Worm (Caenorhabditis elegans) whole organism, L4 larva: ENCODE data around the gene zif-1.

Source experiments
- F10B5.3 ChIP-seq: sonication (generic microtip); optimal IDR thresholded peaks from 2 replicates; lab custom pipeline; 2016; ENCODE audit warnings: mild to moderate bottlenecking, missing genetic modification characterization, missing compliant biosample characterization
- F49E8.2 ChIP-seq: sonication (generic microtip); optimal IDR thresholded peaks from 2 replicates; lab custom pipeline; 2016; ENCODE audit warnings: missing compliant biosample characterization, mild to moderate bottlenecking, missing genetic modification characterization, borderline replicate concordance
- R02D3.7 ChIP-seq: fragments of 150-350 bp; sonication (generic microtip); optimal IDR thresholded peaks from 3 replicates; lab custom pipeline; 2014; ENCODE audit warnings: missing biosample characterization, missing genetic modification characterization
- T20F7.1 ChIP-seq: fragments of 200-800 bp; sonication (Bioruptor generic); optimal IDR thresholded peaks from 2 replicates; lab custom pipeline; 2018; ENCODE audit warnings: mild to moderate bottlenecking, missing genetic modification characterization, missing compliant biosample characterization
- T26A8.4 ChIP-seq: fragments of 200-800 bp; sonication (Bioruptor generic); IDR thresholded peaks from 2 replicates; pipeline ENCODE4 v1.3.6; 2022; ENCODE audit warnings: missing genetic modification characterization, missing compliant biosample characterization
- Y105C5A.15 ChIP-seq: fragments of 200-800 bp; sonication (Bioruptor generic); IDR thresholded peaks from 2 replicates; pipeline ENCODE4 v1.3.6; 2022; ENCODE audit warnings: missing genetic modification characterization, missing compliant biosample characterization
- Y48G9A.11 ChIP-seq: fragments of 200-800 bp; sonication (Bioruptor generic); IDR thresholded peaks from 2 replicates; pipeline ENCODE4 v1.3.6; 2022; ENCODE audit warnings: missing genetic modification reagents, missing genetic modification characterization, missing compliant biosample characterization
- Y5F2A.4 ChIP-seq: fragments of 200-800 bp; sonication (Bioruptor generic); optimal IDR thresholded peaks from 2 replicates; lab custom pipeline; 2018; ENCODE audit warnings: mild to moderate bottlenecking, missing genetic modification characterization, missing compliant biosample characterization
- Y75B8A.6 ChIP-seq: fragments of 200-800 bp; sonication (Bioruptor generic); IDR thresholded peaks from 2 replicates; pipeline ENCODE4 v1.3.6; 2022; ENCODE audit warnings: missing genetic modification reagents, missing genetic modification characterization, missing compliant biosample characterization
- ZK546.5 ChIP-seq, 2 experiments: sonication (generic microtip); optimal IDR thresholded peaks; 2 replicates each; lab custom pipeline; 2017; ENCODE audit warnings: missing biosample characterization in 2 of 2, missing genetic modification characterization in 2 of 2
- aly-2 ChIP-seq: sonication (generic microtip); optimal IDR thresholded peaks from 2 replicates; lab custom pipeline; 2018; ENCODE audit warnings: missing biosample characterization, missing genetic modification characterization
- ceh-28 ChIP-seq: fragments of 150-350 bp; optimal IDR thresholded peaks from 2 replicates; lab custom pipeline; 2014; ENCODE audit warnings: missing biosample characterization, missing genetic modification reagents, missing genetic modification characterization
- ceh-62 ChIP-seq: sonication (generic microtip); optimal IDR thresholded peaks from 2 replicates; lab custom pipeline; 2017; ENCODE audit warnings: missing biosample characterization, missing genetic modification characterization
- ces-1 ChIP-seq: fragments of 150-350 bp; sonication (generic microtip); optimal IDR thresholded peaks from 4 replicates; lab custom pipeline; 2014; ENCODE audit warnings: missing biosample characterization, missing genetic modification reagents, missing genetic modification characterization
- ctbp-1 ChIP-seq: fragments of 200-800 bp; sonication (Bioruptor generic); IDR thresholded peaks from 2 replicates; pipeline ENCODE4 v1.3.6; 2022; ENCODE audit warnings: missing genetic modification reagents, missing genetic modification characterization, missing compliant biosample characterization
- daf-12 ChIP-seq: fragments of 150-350 bp; optimal IDR thresholded peaks from 2 replicates; lab custom pipeline; 2014; ENCODE audit warnings: missing biosample characterization, missing genetic modification reagents, missing genetic modification characterization
- daf-16 ChIP-seq, 3 experiments: sonication (generic microtip); optimal IDR thresholded peaks; 2 replicates each; lab custom pipeline; 2016 to 2017; ENCODE audit warnings: missing genetic modification characterization in 3 of 3, missing genetic modification reagents in 3 of 3, mild to moderate bottlenecking in 2 of 3, missing compliant biosample characterization in 2 of 3, missing biosample characterization in 1 of 3, moderate library complexity in 1 of 3
- dmd-6 ChIP-seq: fragments of 200-800 bp; sonication (Bioruptor generic); IDR thresholded peaks from 2 replicates; pipeline ENCODE4 v1.3.6; 2022; ENCODE audit warnings: missing genetic modification reagents, missing genetic modification characterization, missing compliant biosample characterization
- dmd-8 ChIP-seq: fragments of 200-800 bp; sonication (Bioruptor generic); IDR thresholded peaks from 2 replicates; pipeline ENCODE4 v1.3.6; 2022; ENCODE audit warnings: missing genetic modification characterization, missing compliant biosample characterization
- dpl-1 ChIP-seq: fragments of 150-350 bp; optimal IDR thresholded peaks from 2 replicates; lab custom pipeline; 2014; ENCODE audit warnings: missing biosample characterization, missing genetic modification reagents, missing genetic modification characterization
- duxl-1 ChIP-seq: sonication (generic microtip); optimal IDR thresholded peaks from 2 replicates; lab custom pipeline; 2016; ENCODE audit warnings: mild to moderate bottlenecking, missing genetic modification characterization, moderate library complexity, missing compliant biosample characterization; ENCODE audit not compliant: poor library complexity
- egl-27 ChIP-seq: sonication (generic microtip); optimal IDR thresholded peaks from 3 replicates; lab custom pipeline; 2017; ENCODE audit warnings: missing biosample characterization, missing genetic modification reagents, missing genetic modification characterization
- gei-8 ChIP-seq: fragments of 200-800 bp; sonication (Bioruptor generic); optimal IDR thresholded peaks from 2 replicates; lab custom pipeline; 2018; ENCODE audit warnings: mild to moderate bottlenecking, missing genetic modification characterization, missing compliant biosample characterization
- hif-1 ChIP-seq, 2 experiments: sonication (generic microtip); optimal IDR thresholded peaks; 2 replicates each; lab custom pipeline; 2016 to 2017; ENCODE audit warnings: missing compliant biosample characterization in 2 of 2, missing genetic modification characterization in 2 of 2, missing genetic modification reagents in 2 of 2, missing genotype in 2 of 2, mild to moderate bottlenecking in 1 of 2
- hlh-11 ChIP-seq: fragments of 200-800 bp; sonication (Bioruptor generic); optimal IDR thresholded peaks from 2 replicates; lab custom pipeline; 2018; ENCODE audit warnings: mild to moderate bottlenecking, missing genetic modification characterization, missing compliant biosample characterization
- hlh-30 ChIP-seq: sonication (generic microtip); optimal IDR thresholded peaks from 2 replicates; lab custom pipeline; 2017; ENCODE audit warnings: antibody characterized with exemption, mild to moderate bottlenecking, missing genetic modification characterization, missing compliant biosample characterization; ENCODE audit not compliant: insufficient read depth
- lim-7 ChIP-seq: fragments of 200-800 bp; sonication (Bioruptor generic); IDR thresholded peaks from 2 replicates; pipeline ENCODE4 v1.3.6; 2022; ENCODE audit warnings: missing genetic modification characterization, missing compliant biosample characterization
- lin-13 ChIP-seq: fragments of 150-350 bp; optimal IDR thresholded peaks from 2 replicates; lab custom pipeline; 2014; ENCODE audit warnings: missing biosample characterization, missing genetic modification reagents, missing genetic modification characterization
- lin-15B ChIP-seq: fragments of 150-350 bp; sonication (generic microtip); optimal IDR thresholded peaks from 3 replicates; lab custom pipeline; 2014; ENCODE audit warnings: missing biosample characterization, missing genetic modification characterization
- lin-29 ChIP-seq: fragments of 200-800 bp; sonication (Bioruptor generic); IDR thresholded peaks from 2 replicates; pipeline ENCODE4 v1.3.6; 2022; ENCODE audit warnings: missing genetic modification reagents, missing genetic modification characterization, missing compliant biosample characterization
- lir-3 ChIP-seq: sonication (generic microtip); optimal IDR thresholded peaks from 2 replicates; lab custom pipeline; 2016; ENCODE audit warnings: mild to moderate bottlenecking, missing genetic modification characterization, missing compliant biosample characterization
- lsy-2 ChIP-seq, 2 experiments: fragments of 150-350 bp in 1 of 2; sonication (generic microtip) in 1 of 2; optimal IDR thresholded peaks; 2 replicates each; lab custom pipeline; 2014 to 2017; ENCODE audit warnings: missing biosample characterization in 2 of 2, missing genetic modification characterization in 2 of 2
- madf-5 ChIP-seq, 2 experiments: fragments of 200-800 bp; sonication (Bioruptor generic); IDR thresholded peaks; 2 replicates each; pipeline ENCODE4 v1.3.6; 2022; ENCODE audit warnings: missing compliant biosample characterization in 2 of 2, missing genetic modification characterization in 2 of 2
- mep-1 ChIP-seq: fragments of 150-350 bp; sonication (generic microtip); optimal IDR thresholded peaks from 3 replicates; lab custom pipeline; 2014; ENCODE audit warnings: missing biosample characterization, missing genetic modification characterization
- nhr-6 ChIP-seq: fragments of 150-350 bp; optimal IDR thresholded peaks from 2 replicates; lab custom pipeline; 2014; ENCODE audit warnings: missing biosample characterization, missing genetic modification characterization
- nhr-76 ChIP-seq: fragments of 150-350 bp; optimal IDR thresholded peaks from 2 replicates; lab custom pipeline; 2014; ENCODE audit warnings: missing biosample characterization, missing genetic modification characterization
- nhr-77 ChIP-seq: fragments of 150-350 bp; optimal IDR thresholded peaks from 2 replicates; lab custom pipeline; 2014; ENCODE audit warnings: missing biosample characterization, missing genetic modification characterization
- pha-4 ChIP-seq, 2 experiments: fragments of 150-350 bp in 1 of 2; fragments of 200-800 bp in 1 of 2; sonication (Bioruptor generic) in 1 of 2; IDR thresholded peaks in 1 of 2; optimal IDR thresholded peaks in 1 of 2; 2 replicates each; pipeline versions ENCODE4 v1.3.6 to Lab custom; 2014 to 2022; ENCODE audit warnings: missing genetic modification characterization in 2 of 2, missing genetic modification reagents in 2 of 2, missing biosample characterization in 1 of 2, missing compliant biosample characterization in 1 of 2
- saeg-2 ChIP-seq: fragments of 200-800 bp; sonication (Bioruptor generic); IDR thresholded peaks from 2 replicates; pipeline ENCODE4 v1.3.6; 2022; ENCODE audit warnings: missing genetic modification reagents, missing genetic modification characterization, missing compliant biosample characterization
- set-16 ChIP-seq: fragments of 200-800 bp; sonication (Bioruptor generic); IDR thresholded peaks from 2 replicates; pipeline ENCODE4 v1.3.6; 2022; ENCODE audit warnings: missing genetic modification reagents, missing genetic modification characterization, missing compliant biosample characterization
- snpc-1.2 ChIP-seq: fragments of 200-800 bp; sonication (Bioruptor generic); IDR thresholded peaks from 2 replicates; pipeline ENCODE4 v1.3.6; 2022; ENCODE audit warnings: missing genetic modification reagents, missing genetic modification characterization, missing compliant biosample characterization
- snpc-4 ChIP-seq: fragments of 150-350 bp; optimal IDR thresholded peaks from 2 replicates; lab custom pipeline; 2014; ENCODE audit warnings: missing biosample characterization, missing genetic modification characterization
- spr-3 ChIP-seq: fragments of 200-800 bp; sonication (Bioruptor generic); optimal IDR thresholded peaks from 2 replicates; lab custom pipeline; 2018; ENCODE audit warnings: mild to moderate bottlenecking, missing genetic modification characterization, missing compliant biosample characterization
- tag-97 ChIP-seq: fragments of 200-800 bp; sonication (Bioruptor generic); IDR thresholded peaks from 2 replicates; pipeline ENCODE4 v1.3.6; 2022; ENCODE audit warnings: missing genetic modification characterization, missing compliant biosample characterization
- tra-1 ChIP-seq: fragments of 200-800 bp; sonication (Bioruptor generic); IDR thresholded peaks from 2 replicates; pipeline ENCODE4 v1.3.6; 2022; ENCODE audit warnings: missing genetic modification reagents, missing genetic modification characterization, missing compliant biosample characterization
- zfp-2 ChIP-seq: sonication (generic microtip); optimal IDR thresholded peaks from 2 replicates; lab custom pipeline; 2016; ENCODE audit warnings: mild to moderate bottlenecking, missing genetic modification characterization, missing compliant biosample characterization
- zfp-3 ChIP-seq: fragments of 200-800 bp; sonication (Bioruptor generic); conservative IDR thresholded peaks from 2 replicates; pipeline ENCODE4 v1.3.6; 2022; ENCODE audit warnings: missing genetic modification reagents, missing genetic modification characterization, missing compliant biosample characterization
- zip-2 ChIP-seq: fragments of 150-350 bp; optimal IDR thresholded peaks from 2 replicates; lab custom pipeline; 2014; ENCODE audit warnings: missing biosample characterization, missing genetic modification characterization
- ztf-11 ChIP-seq: fragments of 150-350 bp; optimal IDR thresholded peaks from 2 replicates; lab custom pipeline; 2014; ENCODE audit warnings: missing biosample characterization, missing genetic modification characterization

The zif-1 gene

ce11 chrIII:9053740-9054252, 51.2 kb downstream of the zif-1 start, which contains the start of gene R107.5 (continued):
- TF ChIP-seq snpc-1.2 (GFP tag; lab: Robert Waterston, UW) = peak; percentile 83
- TF ChIP-seq Y75B8A.6 (GFP tag; lab: Robert Waterston, UW) = peak; percentile 92
- TF ChIP-seq lin-13 (GFP tag; lab: Kevin White, UChicago) = peak; percentile 83
- TF ChIP-seq ceh-62 = no peak
- TF ChIP-seq daf-16 (GFP tag; optimal IDR thresholded peaks at IDR 0.05; lab: Kevin White, UChicago) = peak; percentile 54 to 93
- TF ChIP-seq daf-16 (tag; optimal IDR thresholded peaks at IDR 0.05; lab: Kevin White, UChicago) = peak; percentile 41
- TF ChIP-seq aly-2 (tag; lab: Kevin White, UChicago) = no peak
- peak; percentile 57 for TF ChIP-seq duxl-1 (tag; lab: Kevin White, UChicago)
- peak; percentile 48 for TF ChIP-seq F10B5.3 (tag; lab: Kevin White, UChicago)
- 0 out of 2 replicates have a peak, but pooled peaks have one; percentile 38 for TF ChIP-seq tag-97 (GFP tag; lab: Robert Waterston, UW)
- TF ChIP-seq lim-7 (GFP tag; lab: Robert Waterston, UW) = peak; percentile 67; the same call in 1 of the 2 replicates
- peak; percentile 94 for TF ChIP-seq T26A8.4 (GFP tag; lab: Robert Waterston, UW)
- peak; percentile 96 for TF ChIP-seq dmd-6 (GFP tag; lab: Robert Waterston, UW)
- peak; percentile 82 for TF ChIP-seq T20F7.1 (GFP tag; lab: Kevin White, UChicago)
- TF ChIP-seq gei-8 (GFP tag; lab: Kevin White, UChicago) = peak; percentile 96
- peak; percentile 74 for TF ChIP-seq nhr-77 (tag; lab: Kevin White, UChicago)
- TF ChIP-seq Y105C5A.15 (GFP tag; lab: Robert Waterston, UW) = 0 out of 2 replicates have a peak, but pooled peaks have one; percentile 66
- TF ChIP-seq dpl-1 = peak; percentile 73
- TF ChIP-seq lir-3 (tag; lab: Kevin White, UChicago) = no peak
- TF ChIP-seq snpc-4 (tag; lab: Kevin White, UChicago) = no peak
- TF ChIP-seq lin-29 = peak; percentile 93
- peak; percentile 71 for TF ChIP-seq nhr-6
- TF ChIP-seq daf-12 (tag; lab: Kevin White, UChicago) = no peak
- peak; percentile 90 for TF ChIP-seq mep-1 (tag; lab: Kevin White, UChicago)
- TF ChIP-seq spr-3 (GFP tag; lab: Kevin White, UChicago) = peak; percentile 89
- TF ChIP-seq ctbp-1 = peak; percentile 87
- TF ChIP-seq zfp-2 (tag; lab: Kevin White, UChicago) = peak; percentile 72
- TF ChIP-seq set-16 (GFP tag; lab: Robert Waterston, UW) = peak; percentile 92
- TF ChIP-seq F49E8.2 = no peak
- peak; percentile 90 for TF ChIP-seq saeg-2 (GFP tag; lab: Robert Waterston, UW)
- no peak for TF ChIP-seq R02D3.7 (tag; lab: Kevin White, UChicago)
- TF ChIP-seq ztf-11 (tag; lab: Kevin White, UChicago) = no peak
- TF ChIP-seq lin-15B (tag; lab: Kevin White, UChicago) = no peak
- peak; percentile 97 for TF ChIP-seq tra-1 (GFP tag; lab: Robert Waterston, UW)
- TF ChIP-seq hlh-11 (tag; lab: Kevin White, UChicago) = peak; percentile 99
- peak; percentile 47 to 79; a peak in 2 of 4 replicates for TF ChIP-seq madf-5 (GFP tag; IDR thresholded peaks at IDR 0.05; lab: Robert Waterston, UW)
- peak; percentile 82 for TF ChIP-seq Y48G9A.11
- TF ChIP-seq pha-4 (GFP tag; IDR thresholded peaks at IDR 0.05; lab: Robert Waterston, UW) = peak; percentile 97
- peak; percentile 26 for TF ChIP-seq pha-4 (tag; optimal IDR thresholded peaks at IDR 0.05; lab: Kevin White, UChicago)
- TF ChIP-seq ZK546.5 (tag; optimal IDR thresholded peaks at IDR 0.05; lab: Kevin White, UChicago) = no peak
- no peak for TF ChIP-seq ces-1
- TF ChIP-seq egl-27 (tag; lab: Kevin White, UChicago) = no peak
- TF ChIP-seq hlh-30 = peak; percentile 97
- 0 out of 2 replicates have a peak, but pooled peaks have one; percentile 24 for TF ChIP-seq dmd-8
- TF ChIP-seq Y5F2A.4 = peak; percentile 88
- TF ChIP-seq zfp-3 (GFP tag; lab: Robert Waterston, UW) = peak; percentile 97
- no peak for TF ChIP-seq ceh-28 (tag; lab: Kevin White, UChicago)
- peak; percentile 71 for TF ChIP-seq nhr-76 (tag; lab: Kevin White, UChicago)
- TF ChIP-seq zip-2 (tag; lab: Kevin White, UChicago) = peak; percentile 64
- peak; percentile 66 to 86 for TF ChIP-seq hif-1 (tag; optimal IDR thresholded peaks at IDR 0.05; lab: Kevin White, UChicago)
- TF ChIP-seq lsy-2 (tag; optimal IDR thresholded peaks at IDR 0.05; lab: Kevin White, UChicago) = peak; percentile 88 to 92
